Worm (Caenorhabditis elegans): ENCODE data around the gene srx-95.

The srx-95 gene

DNA sequence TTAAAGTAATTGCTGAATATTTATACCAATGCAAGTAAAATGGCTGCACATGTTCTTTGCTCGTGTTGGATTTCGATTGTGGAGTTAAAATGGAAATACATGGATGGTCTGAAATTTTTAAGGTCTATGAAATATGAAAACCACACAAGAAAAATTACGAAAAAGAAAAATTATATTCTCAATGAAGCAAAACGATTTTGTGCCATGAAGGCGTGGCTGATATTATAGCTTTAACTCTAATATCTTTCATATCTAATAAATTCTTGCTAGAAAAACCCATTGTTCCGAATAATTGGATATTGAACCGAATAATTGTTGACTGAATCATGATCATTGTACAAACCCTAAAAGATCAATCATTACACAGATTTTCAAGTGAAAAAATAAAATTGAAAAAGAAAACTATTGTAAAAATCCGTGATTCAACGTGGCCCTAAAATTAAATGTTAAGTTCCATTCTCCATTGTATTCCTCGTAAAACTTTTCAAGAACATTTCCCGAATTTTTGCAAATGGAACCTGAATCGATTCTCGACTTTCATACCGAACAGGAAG is at the start of gene srx-95, which contains the start of gene fis-1:
srx-95 (minus strand) TSS at position 101 of the 554 bp plus-strand sequence.
fis-1 (plus strand) TSS at position 504 of the 554 bp plus-strand sequence.
- TF ChIP-seq C04F5.9 (tag; optimal IDR thresholded peaks at IDR 0.05) (no peak), egl-13 (tag; optimal IDR thresholded peaks at IDR 0.05) (no peak), alr-1 (tag; optimal IDR thresholded peaks at IDR 0.05; ENCODE audit: borderline replicate concordance) (no peak), aha-1 (tag; optimal IDR thresholded peaks at IDR 0.05) (no peak), aly-2 (tag; optimal IDR thresholded peaks at IDR 0.05) (no peak), egl-27 (tag; optimal IDR thresholded peaks at IDR 0.05) (no peak), unc-86 (tag; optimal IDR thresholded peaks at IDR 0.05) (no peak), nhr-84 (tag; optimal IDR thresholded peaks at IDR 0.05) (no peak), mep-1 (tag; optimal IDR thresholded peaks at IDR 0.05) (no peak), hlh-17 (GFP tag; optimal IDR thresholded peaks at IDR 0.05; ENCODE audit: borderline replicate concordance) (no peak), nhr-12 (tag; optimal IDR thresholded peaks at IDR 0.05) (no peak), ceh-88 (GFP tag; IDR thresholded peaks at IDR 0.05) (no peak), dpl-1 (GFP tag; optimal IDR thresholded peaks at IDR 0.05) (no peak), lin-13 (GFP tag; optimal IDR thresholded peaks at IDR 0.05) (no peak), nhr-90 (tag; optimal IDR thresholded peaks at IDR 0.05; ENCODE audit: poor library complexity) (no peak), swsn-7 (tag; optimal IDR thresholded peaks at IDR 0.05) (no peak), efl-1 (optimal IDR thresholded peaks at IDR 0.05) (no peak), efl-1 (GFP tag; optimal IDR thresholded peaks at IDR 0.05 in 1 of 2) (no peak)

DNA sequence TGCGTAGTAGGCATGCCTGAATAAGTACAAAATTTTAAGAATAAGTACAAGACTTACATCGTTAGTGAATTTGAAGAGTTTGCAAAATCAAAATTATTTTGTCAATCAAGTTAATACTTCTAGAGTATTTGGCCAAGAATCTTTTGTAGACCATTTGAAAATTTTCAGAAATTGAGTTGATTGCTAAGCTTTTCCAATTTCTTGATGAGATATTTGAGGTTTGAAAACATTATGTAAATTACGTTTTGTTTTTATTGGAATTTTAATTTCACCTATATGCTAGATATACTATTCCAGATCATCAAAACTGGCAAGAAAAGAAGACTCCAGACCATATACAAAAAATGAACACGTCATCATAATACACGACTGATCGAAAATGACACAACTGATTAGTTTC is 48.5 kb upstream of the srx-95 start, which contains the start of gene tab-1:
tab-1 (plus strand) TSS at position 301 of the 400 bp plus-strand sequence.
- TF ChIP-seq nhr-237 (tag; optimal IDR thresholded peaks at IDR 0.05) = no peak
- no peak for TF ChIP-seq sptf-1 (tag; optimal IDR thresholded peaks at IDR 0.05)
- no peak for TF ChIP-seq ets-5 (GFP tag; IDR thresholded peaks at IDR 0.05)
- no peak for TF ChIP-seq pqm-1 (tag; optimal IDR thresholded peaks at IDR 0.05)
- no peak for TF ChIP-seq mef-2 (tag; optimal IDR thresholded peaks at IDR 0.05)
- no peak for TF ChIP-seq nhr-19 (GFP tag; conservative IDR thresholded peaks at IDR 0.05)
- TF ChIP-seq aly-2 (tag; optimal IDR thresholded peaks at IDR 0.05) = no peak
- TF ChIP-seq ama-1 (optimal IDR thresholded peaks at IDR 0.05) = no peak
- no peak for TF ChIP-seq xbp-1 (tag; optimal IDR thresholded peaks at IDR 0.05)
- no peak for TF ChIP-seq pax-3 (tag; optimal IDR thresholded peaks at IDR 0.05)
- no peak for TF ChIP-seq lin-39 (tag; optimal IDR thresholded peaks at IDR 0.05)
- TF ChIP-seq nhr-28 (tag; optimal IDR thresholded peaks at IDR 0.05) = no peak
- no peak for TF ChIP-seq lin-13 (GFP tag; optimal IDR thresholded peaks at IDR 0.05)
- no peak for TF ChIP-seq elt-2 (tag; optimal IDR thresholded peaks at IDR 0.05)
- no peak for TF ChIP-seq efl-3 (GFP tag; optimal IDR thresholded peaks at IDR 0.05)
- TF ChIP-seq nhr-76 (tag; optimal IDR thresholded peaks at IDR 0.05) = no peak

DNA sequence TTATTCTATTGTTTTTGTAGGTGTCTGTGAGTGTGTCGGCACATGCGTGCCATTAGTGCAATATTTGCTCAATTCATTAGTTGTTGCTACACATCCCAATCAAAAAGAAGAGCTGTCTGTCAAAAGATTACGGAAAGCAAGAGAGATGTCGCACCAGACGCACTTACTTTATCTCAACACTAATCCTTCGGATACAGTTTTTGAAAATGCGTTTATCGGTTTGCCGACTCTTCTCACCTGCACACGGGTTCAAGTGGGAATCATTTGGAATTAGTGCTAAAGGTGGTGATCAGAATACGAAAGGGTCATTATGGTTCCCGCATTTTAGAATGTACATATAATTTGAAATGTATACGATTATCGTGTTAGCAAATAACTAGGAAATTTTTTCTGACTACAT is 46.7 kb upstream of the srx-95 start:
- TF ChIP-seq unc-130 (tag; optimal IDR thresholded peaks at IDR 0.05) (no peak), ceh-8 (GFP tag; optimal IDR thresholded peaks at IDR 0.05) (no peak), tlp-1 (tag; optimal IDR thresholded peaks at IDR 0.05) (no peak), unc-86 (tag; optimal IDR thresholded peaks at IDR 0.05) (no peak), zag-1 (tag; optimal IDR thresholded peaks at IDR 0.05) (no peak), xbp-1 (tag; optimal IDR thresholded peaks at IDR 0.05) (no peak), lsy-2 (tag; optimal IDR thresholded peaks at IDR 0.05) (no peak), irx-1 (tag; optimal IDR thresholded peaks at IDR 0.05) (no peak), snpc-4 (tag; optimal IDR thresholded peaks at IDR 0.05) (no peak), nhr-90 (tag; optimal IDR thresholded peaks at IDR 0.05; ENCODE audit: poor library complexity) (no peak)
